Worm (Caenorhabditis elegans): Measurements from ENCODE around the gene T15B12.1.

T15B12.1 gene

DNA sequence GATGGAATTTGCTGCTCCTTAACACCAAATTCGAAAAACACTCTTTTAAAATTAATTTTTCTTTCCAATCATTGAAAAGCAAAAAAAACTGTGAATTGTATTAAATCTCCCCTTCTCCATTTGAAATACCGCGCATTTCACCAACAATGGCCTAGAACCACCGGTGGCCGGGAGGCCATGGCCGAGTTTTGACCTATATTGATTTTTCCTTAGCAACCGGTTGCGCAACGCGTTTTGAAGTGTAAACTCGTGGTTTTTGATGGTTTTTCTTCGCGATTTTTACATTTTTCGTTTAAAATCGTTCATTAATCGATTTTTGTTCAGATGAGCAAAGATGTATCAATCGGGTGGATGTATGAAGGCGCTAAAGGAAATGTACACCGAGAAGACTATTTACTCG, 20.3 kb downstream of the T15B12.1 start, which contains the start of gene mog-3:
TSS of gene mog-3 (plus strand) at position 319 of the 400 bp plus-strand sequence.
- TF ChIP-seq nhr-237 (tag; optimal IDR thresholded peaks at IDR 0.05) (no peak), ceh-83 (GFP tag; optimal IDR thresholded peaks at IDR 0.05) (no peak), mab-5 (tag; optimal IDR thresholded peaks at IDR 0.05) (no peak), ces-1 (GFP tag; optimal IDR thresholded peaks at IDR 0.05) (peak; percentile 58), ceh-43 (GFP tag; optimal IDR thresholded peaks at IDR 0.05) (no peak), ham-2 (GFP tag; optimal IDR thresholded peaks at IDR 0.05) (peak; percentile 12), lin-32 (GFP tag; optimal IDR thresholded peaks at IDR 0.05) (peak; percentile 6), drap-1 (GFP tag; optimal IDR thresholded peaks at IDR 0.05) (no peak), mls-2 (tag; optimal IDR thresholded peaks at IDR 0.05) (no peak), tbx-8 (GFP tag; optimal IDR thresholded peaks at IDR 0.05) (no peak), pha-4 (tag; optimal IDR thresholded peaks at IDR 0.05) (peak; percentile 25), elt-1 (tag; optimal IDR thresholded peaks at IDR 0.05; ENCODE audit: borderline replicate concordance, insufficient read depth) (no peak), ceh-39 (tag; optimal IDR thresholded peaks at IDR 0.05) (peak; percentile 40), mep-1 (tag; optimal IDR thresholded peaks at IDR 0.05) (peak; percentile 73), zip-8 (tag; optimal IDR thresholded peaks at IDR 0.05) (peak; percentile 87), unc-120 (tag; optimal IDR thresholded peaks at IDR 0.05; ENCODE audit: poor library complexity, severe bottlenecking) (peak; percentile 34), hlh-1 (tag; optimal IDR thresholded peaks at IDR 0.05) (peak; percentile 27), unc-62 (GFP tag; optimal IDR thresholded peaks at IDR 0.05) (no peak), nhr-2 (tag; optimal IDR thresholded peaks at IDR 0.05) (peak; percentile 79), sptf-1 (tag; optimal IDR thresholded peaks at IDR 0.05) (peak; percentile 56), snpc-4 (tag; optimal IDR thresholded peaks at IDR 0.05) (no peak), nhr-12 (tag; optimal IDR thresholded peaks at IDR 0.05) (no peak), nhr-76 (tag; optimal IDR thresholded peaks at IDR 0.05) (no peak), M03D4.4 (tag; optimal IDR thresholded peaks at IDR 0.05) (no peak), cnd-1 (tag; optimal IDR thresholded peaks at IDR 0.05) (peak; percentile 30), elt-3 (tag; optimal IDR thresholded peaks at IDR 0.05) (no peak), lsy-2 (tag; optimal IDR thresholded peaks at IDR 0.05) (peak; percentile 58), lin-13 (tag; optimal IDR thresholded peaks at IDR 0.05) (peak; percentile 29)

DNA sequence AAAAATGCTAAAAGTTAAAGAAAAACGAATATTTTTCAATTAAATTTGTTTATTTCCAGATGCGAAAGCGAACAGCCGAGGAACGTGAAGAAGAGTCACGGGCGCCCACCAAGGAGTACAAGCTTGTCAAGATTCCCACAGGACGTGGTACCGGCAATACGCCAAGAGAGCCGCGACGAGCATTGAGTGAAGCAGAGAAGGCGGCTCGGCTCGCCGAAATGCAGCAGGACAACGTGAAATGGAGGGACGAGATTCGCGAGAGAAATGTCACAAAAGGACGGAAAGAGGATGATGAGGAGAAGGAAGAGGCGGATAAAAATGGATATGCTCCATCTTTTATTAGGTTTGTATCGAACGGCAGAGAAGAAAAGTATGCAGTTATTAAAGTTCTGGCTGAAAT, 22.4 kb downstream of the T15B12.1 start:
- TF ChIP-seq tbx-8 (GFP tag; optimal IDR thresholded peaks at IDR 0.05) = no peak
- no peak for TF ChIP-seq sptf-1 (tag; optimal IDR thresholded peaks at IDR 0.05)
- TF ChIP-seq unc-39 (tag; optimal IDR thresholded peaks at IDR 0.05) = no peak
- no peak for TF ChIP-seq drap-1 (GFP tag; optimal IDR thresholded peaks at IDR 0.05)
- no peak for TF ChIP-seq unc-62 (GFP tag; optimal IDR thresholded peaks at IDR 0.05)
- no peak for TF ChIP-seq hlh-1 (tag; optimal IDR thresholded peaks at IDR 0.05)

DNA sequence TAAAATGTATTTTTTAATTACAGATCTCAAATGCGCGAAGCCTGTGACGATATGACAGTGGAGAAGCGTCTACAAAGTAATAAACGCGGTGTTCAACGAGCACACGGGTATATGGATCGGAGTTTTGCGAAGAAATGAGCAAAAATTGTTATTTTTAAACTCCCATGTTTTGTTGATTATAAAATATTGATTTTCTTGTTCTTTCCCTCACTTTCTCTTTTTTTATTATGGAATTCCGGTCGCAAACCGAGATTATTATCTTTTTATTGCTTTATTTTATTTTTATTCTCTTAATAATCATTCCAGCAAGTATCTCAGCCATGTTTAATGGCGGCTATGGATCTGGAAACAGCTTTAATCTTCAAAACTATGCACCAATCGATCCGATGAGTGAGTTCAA, 23.0 kb downstream of the T15B12.1 start, which contains the start of gene pqe-1:
TSS of gene pqe-1 (plus strand) at position 301 of the 400 bp plus-strand sequence.
- TF ChIP-seq tbx-8 (GFP tag; optimal IDR thresholded peaks at IDR 0.05) (no peak), ces-1 (GFP tag; optimal IDR thresholded peaks at IDR 0.05) (no peak), cnd-1 (tag; optimal IDR thresholded peaks at IDR 0.05) (no peak), flh-1 (GFP tag; optimal IDR thresholded peaks at IDR 0.05) (no peak), unc-120 (tag; optimal IDR thresholded peaks at IDR 0.05; ENCODE audit: poor library complexity, severe bottlenecking) (no peak), nhr-12 (tag; optimal IDR thresholded peaks at IDR 0.05) (no peak), sptf-1 (tag; optimal IDR thresholded peaks at IDR 0.05) (no peak), lin-13 (tag; optimal IDR thresholded peaks at IDR 0.05) (no peak), lsy-2 (tag; optimal IDR thresholded peaks at IDR 0.05) (no peak), nhr-237 (tag; optimal IDR thresholded peaks at IDR 0.05) (no peak), mep-1 (tag; optimal IDR thresholded peaks at IDR 0.05) (no peak), M03D4.4 (tag; optimal IDR thresholded peaks at IDR 0.05) (no peak), blmp-1 (tag; optimal IDR thresholded peaks at IDR 0.05) (no peak)

DNA sequence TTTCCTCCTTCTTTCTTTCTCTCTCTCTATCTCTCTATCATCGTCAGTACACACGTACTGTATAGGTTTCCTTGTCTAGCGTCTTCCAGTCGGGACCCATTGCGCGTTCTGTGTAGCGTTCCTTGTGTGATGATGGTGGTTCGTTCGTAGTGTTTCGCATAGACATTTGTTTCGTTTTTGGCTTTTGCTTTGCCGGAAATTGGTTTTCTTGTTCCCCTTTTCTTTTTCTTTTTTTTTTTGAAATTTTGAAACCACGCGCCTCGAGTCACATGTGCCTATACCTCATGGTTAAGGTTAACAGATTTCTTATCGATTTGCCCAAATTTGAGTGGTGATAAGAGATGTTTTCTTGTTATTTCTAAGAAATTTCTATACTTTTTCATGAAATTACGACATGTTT, 30.6 kb downstream of the T15B12.1 start:
- TF ChIP-seq cnd-1 (tag; optimal IDR thresholded peaks at IDR 0.05) = no peak
- TF ChIP-seq ces-1 (GFP tag; optimal IDR thresholded peaks at IDR 0.05) = no peak
- TF ChIP-seq sptf-1 (tag; optimal IDR thresholded peaks at IDR 0.05) = no peak
- TF ChIP-seq tbx-8 (GFP tag; optimal IDR thresholded peaks at IDR 0.05) = no peak
- no peak for TF ChIP-seq snpc-4 (tag; optimal IDR thresholded peaks at IDR 0.05)
- TF ChIP-seq M03D4.4 (tag; optimal IDR thresholded peaks at IDR 0.05) = no peak
- TF ChIP-seq pha-4 (tag; optimal IDR thresholded peaks at IDR 0.05) = no peak
- no peak for TF ChIP-seq mls-2 (tag; optimal IDR thresholded peaks at IDR 0.05)
- TF ChIP-seq nhr-237 (tag; optimal IDR thresholded peaks at IDR 0.05) = no peak
- no peak for TF ChIP-seq unc-39 (tag; optimal IDR thresholded peaks at IDR 0.05)
- no peak for TF ChIP-seq nhr-2 (tag; optimal IDR thresholded peaks at IDR 0.05)
- TF ChIP-seq elt-3 (tag; optimal IDR thresholded peaks at IDR 0.05) = no peak
- no peak for TF ChIP-seq drap-1 (GFP tag; optimal IDR thresholded peaks at IDR 0.05)
- TF ChIP-seq nhr-12 (tag; optimal IDR thresholded peaks at IDR 0.05) = no peak
- no peak for TF ChIP-seq zip-8 (tag; optimal IDR thresholded peaks at IDR 0.05)
- TF ChIP-seq blmp-1 (tag; optimal IDR thresholded peaks at IDR 0.05) = no peak
- no peak for TF ChIP-seq hlh-1 (tag; optimal IDR thresholded peaks at IDR 0.05)
- no peak for TF ChIP-seq elt-1 (tag; optimal IDR thresholded peaks at IDR 0.05; ENCODE audit: borderline replicate concordance, insufficient read depth)

Measured in whole organism, mixed stage, embryonic.